Worm (Caenorhabditis elegans): ENCODE results near the gene aff-1.

aff-1 gene

ce11 chrII:6888211-6888610 is 24.7 kb upstream of the aff-1 start:
- TF ChIP-seq hpl-2 (GFP tag; optimal IDR thresholded peaks at IDR 0.05): no peak
- TF ChIP-seq isw-1 (GFP tag; IDR thresholded peaks at IDR 0.05): no peak
- no peak for TF ChIP-seq fkh-4 (tag; optimal IDR thresholded peaks at IDR 0.05; ENCODE audit: borderline replicate concordance)
- TF ChIP-seq zip-4 (GFP tag; optimal IDR thresholded peaks at IDR 0.05): peak; percentile 33
- peak; percentile 84 for TF ChIP-seq nhr-71 (tag; optimal IDR thresholded peaks at IDR 0.05)
- TF ChIP-seq elt-2 (tag; optimal IDR thresholded peaks at IDR 0.05): peak; percentile 17
- TF ChIP-seq aha-1 (tag; optimal IDR thresholded peaks at IDR 0.05): no peak
- TF ChIP-seq C34B4.2 (tag; optimal IDR thresholded peaks at IDR 0.05): no peak
- no peak for TF ChIP-seq nhr-84 (tag; optimal IDR thresholded peaks at IDR 0.05)
- TF ChIP-seq rnt-1 (tag; optimal IDR thresholded peaks at IDR 0.05): peak; percentile 43
- TF ChIP-seq sup-37 (GFP tag; optimal IDR thresholded peaks at IDR 0.05): no peak
- TF ChIP-seq lir-3 (tag; optimal IDR thresholded peaks at IDR 0.05; ENCODE audit: poor library complexity): peak; percentile 46
- 0 out of 2 replicates have a peak, but pooled peaks have one; percentile 22 for TF ChIP-seq grh-1 (GFP tag; IDR thresholded peaks at IDR 0.05)
- TF ChIP-seq ceh-8 (GFP tag; optimal IDR thresholded peaks at IDR 0.05): no peak
- peak; percentile 89 for TF ChIP-seq snu-23 (GFP tag; optimal IDR thresholded peaks at IDR 0.05)
- no peak for TF ChIP-seq fkh-8 (tag; optimal IDR thresholded peaks at IDR 0.05)
- TF ChIP-seq blmp-1 (tag; optimal IDR thresholded peaks at IDR 0.05): no peak
- TF ChIP-seq ceh-88 (GFP tag; IDR thresholded peaks at IDR 0.05): peak; percentile 59
- TF ChIP-seq unc-86 (tag; optimal IDR thresholded peaks at IDR 0.05): no peak
- TF ChIP-seq unc-98 (GFP tag; IDR thresholded peaks at IDR 0.05): no peak
- peak; percentile 18 for TF ChIP-seq lin-13 (GFP tag; optimal IDR thresholded peaks at IDR 0.05)
- TF ChIP-seq xbp-1 (tag; optimal IDR thresholded peaks at IDR 0.05): peak; percentile 40
- TF ChIP-seq ama-1 (optimal IDR thresholded peaks at IDR 0.05): peak; percentile 72
- TF ChIP-seq sox-4 (tag; optimal IDR thresholded peaks at IDR 0.05): no peak
- no peak for TF ChIP-seq ceh-82 (tag; optimal IDR thresholded peaks at IDR 0.05)
- no peak for TF ChIP-seq pqm-1 (tag; optimal IDR thresholded peaks at IDR 0.05)
- peak; percentile 39 for TF ChIP-seq C16A3.4 (tag; optimal IDR thresholded peaks at IDR 0.05)
- no peak for TF ChIP-seq skn-1 (tag; optimal IDR thresholded peaks at IDR 0.05)
- no peak for TF ChIP-seq nhr-77 (tag; optimal IDR thresholded peaks at IDR 0.05)
- peak in 1 of 2 experiments; percentile 7 for TF ChIP-seq ztf-11 (tag; optimal IDR thresholded peaks at IDR 0.05)
- TF ChIP-seq mab-9 (GFP tag; IDR thresholded peaks at IDR 0.05): 0 out of 2 replicates have a peak, but pooled peaks have one; percentile 38
- TF ChIP-seq pax-3 (tag; optimal IDR thresholded peaks at IDR 0.05): peak; percentile 70
- no peak for TF ChIP-seq fkh-10 (GFP tag; optimal IDR thresholded peaks at IDR 0.05)
- no peak for TF ChIP-seq efl-1 (optimal IDR thresholded peaks at IDR 0.05)
- peak in 1 of 2 experiments; percentile 93 for TF ChIP-seq efl-1 (GFP tag; optimal IDR thresholded peaks at IDR 0.05 in 1 of 2)
- no peak for TF ChIP-seq nhr-28 (tag; optimal IDR thresholded peaks at IDR 0.05)
- TF ChIP-seq tlp-1 (tag; optimal IDR thresholded peaks at IDR 0.05): no peak
- peak; percentile 74 for TF ChIP-seq nhr-19 (GFP tag; conservative IDR thresholded peaks at IDR 0.05)
- peak; percentile 42 for TF ChIP-seq lin-39 (tag; optimal IDR thresholded peaks at IDR 0.05)
- no peak for TF ChIP-seq mep-1 (tag; optimal IDR thresholded peaks at IDR 0.05)
- TF ChIP-seq nhr-20 (tag; optimal IDR thresholded peaks at IDR 0.05): peak; percentile 78
- no peak for TF ChIP-seq jun-1 (tag; optimal IDR thresholded peaks at IDR 0.05)
- TF ChIP-seq F16B12.6 (tag; optimal IDR thresholded peaks at IDR 0.05): no peak
- TF ChIP-seq nhr-11 (tag; optimal IDR thresholded peaks at IDR 0.05): no peak
- no peak for TF ChIP-seq egl-13 (tag; optimal IDR thresholded peaks at IDR 0.05)
- no peak for TF ChIP-seq snpc-4 (tag; optimal IDR thresholded peaks at IDR 0.05)
- TF ChIP-seq dsc-1 (tag; optimal IDR thresholded peaks at IDR 0.05): no peak
- TF ChIP-seq ceh-90 (tag; optimal IDR thresholded peaks at IDR 0.05): no peak
- no peak for TF ChIP-seq unc-30 (tag; optimal IDR thresholded peaks at IDR 0.05)
- peak; percentile 17 for TF ChIP-seq nhr-85 (tag)
- no peak for TF ChIP-seq elt-3 (tag; optimal IDR thresholded peaks at IDR 0.05)
- no peak for TF ChIP-seq mef-2 (tag; optimal IDR thresholded peaks at IDR 0.05)
- peak; percentile 58 for TF ChIP-seq nhr-47 (tag; optimal IDR thresholded peaks at IDR 0.05)
- TF ChIP-seq irx-1 (tag; optimal IDR thresholded peaks at IDR 0.05): peak; percentile 2
- peak in 1 of 2 experiments; percentile 72 for TF ChIP-seq lin-35 (GFP tag; optimal IDR thresholded peaks at IDR 0.05)

Measured in whole organism, L1 larva.